Fruit fly (Drosophila melanogaster) ovary, adult (tissue): Measurements from ENCODE around the gene Syn1.

Experiments used
- CG17801 ChIP-seq: fragments of 200-800 bp; optimal IDR thresholded peaks from 2 replicates; lab custom pipeline; 2019; ENCODE audit warnings: missing biosample characterization, mild to moderate bottlenecking, missing genetic modification characterization, moderate library complexity; ENCODE audit not compliant: partially characterized antibody

Syn1 gene

dm6 chr3L:21770328-21770727 is at the start of gene Syn1:
TSS of gene Syn1 (minus strand) at chr3L:21770534.
- peak; percentile 11 for TF ChIP-seq CG17801 (GFP tag; lab: Kevin White, UChicago)

dm6 chr3L:21819497-21819896 is 49.2 kb upstream of the Syn1 start:
- TF ChIP-seq CG17801 (GFP tag; lab: Kevin White, UChicago): no peak

dm6 chr3L:21818701-21819100 is 48.4 kb upstream of the Syn1 start:
- no peak for TF ChIP-seq CG17801 (GFP tag; lab: Kevin White, UChicago)

- no peak for TF ChIP-seq CG17801 (GFP tag; lab: Kevin White, UChicago)
Observed at dm6 chr3L:21813598-21813997, 43.3 kb upstream of the Syn1 start, which contains the start of gene CG43895. TSS of gene CG43895 (minus strand) at chr3L:21813698.

- no peak for TF ChIP-seq CG17801 (GFP tag; lab: Kevin White, UChicago)
Observed at dm6 chr3L:21808568-21808967, 38.2 kb upstream of the Syn1 start, which contains the start of gene eg. TSS of gene eg (plus strand) at chr3L:21808703.

dm6 chr3L:21808003-21808530 is 37.7 kb upstream of the Syn1 start:
- TF ChIP-seq CG17801 (GFP tag; lab: Kevin White, UChicago): no peak

- no peak for TF ChIP-seq CG17801 (GFP tag; lab: Kevin White, UChicago)
Observed at dm6 chr3L:21800424-21800823, 30.1 kb upstream of the Syn1 start.

- TF ChIP-seq CG17801 (GFP tag; lab: Kevin White, UChicago): no peak
Observed at dm6 chr3L:21787883-21788282, 17.5 kb upstream of the Syn1 start.

- TF ChIP-seq CG17801 (GFP tag; lab: Kevin White, UChicago): no peak
Observed at dm6 chr3L:21773855-21774254, 3.5 kb upstream of the Syn1 start.

dm6 chr3L:21769515-21769914 is 819 bp downstream of the Syn1 start, which contains the start of gene CG7370:
TSS of gene CG7370 (plus strand) at chr3L:21769815.
- TF ChIP-seq CG17801 (GFP tag; lab: Kevin White, UChicago): no peak

dm6 chr3L:21765931-21766330 is 4.4 kb downstream of the Syn1 start:
- no peak for TF ChIP-seq CG17801 (GFP tag; lab: Kevin White, UChicago)

dm6 chr3L:21756857-21757256 is 13.5 kb downstream of the Syn1 start, which contains the start of gene CG14564:
TSS of gene CG14564 (plus strand) at chr3L:21757157.
- TF ChIP-seq CG17801 (GFP tag; lab: Kevin White, UChicago): no peak

- no peak for TF ChIP-seq CG17801 (GFP tag; lab: Kevin White, UChicago)
Observed at dm6 chr3L:21744169-21744568, 26.2 kb downstream of the Syn1 start, which contains the start of gene CG14565. TSS of gene CG14565 (minus strand) at chr3L:21744269.

dm6 chr3L:21741234-21741633 is 29.1 kb downstream of the Syn1 start, which contains the start of gene CG14572:
TSS of gene CG14572 (plus strand) at chr3L:21741534.
- TF ChIP-seq CG17801 (GFP tag; lab: Kevin White, UChicago): no peak

- TF ChIP-seq CG17801 (GFP tag; lab: Kevin White, UChicago): no peak
Observed at dm6 chr3L:21740209-21740608, 30.1 kb downstream of the Syn1 start, which contains the start of gene CG14566. TSS of gene CG14566 (minus strand) at chr3L:21740309.

dm6 chr3L:21739017-21739730 is 31.2 kb downstream of the Syn1 start:
- no peak for TF ChIP-seq CG17801 (GFP tag; lab: Kevin White, UChicago)
